Worm (Caenorhabditis elegans): ENCODE measurements around the gene C14C11.1.

Gene C14C11.1

DNA sequence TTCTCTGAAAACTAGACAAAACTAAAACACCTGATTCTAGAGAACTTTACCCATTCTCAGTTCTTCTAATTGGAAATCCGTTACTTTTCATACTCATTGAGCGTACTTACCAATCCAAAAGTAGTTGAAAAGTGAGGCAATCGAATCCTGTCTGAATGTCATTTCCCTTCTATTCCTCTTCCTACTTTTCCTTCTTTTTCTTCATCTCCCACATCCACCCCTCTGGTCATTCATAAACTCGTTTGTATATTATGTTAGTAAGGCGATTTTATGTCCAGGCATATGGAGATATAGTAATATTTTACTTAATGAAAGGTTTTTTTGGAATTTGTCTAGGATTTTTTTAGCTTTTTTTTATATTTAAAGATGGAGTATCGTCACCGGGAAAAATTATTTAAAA lies 44.9 kb downstream of the C14C11.1 start:
- TF ChIP-seq fkh-8 (tag; optimal IDR thresholded peaks at IDR 0.05), result peak; percentile 31
- no peak for TF ChIP-seq efl-1 (optimal IDR thresholded peaks at IDR 0.05)
- peak in 1 of 2 experiments; percentile 81 for TF ChIP-seq efl-1 (GFP tag; optimal IDR thresholded peaks at IDR 0.05 in 1 of 2)
- peak; percentile 32 for TF ChIP-seq nhr-71 (tag; optimal IDR thresholded peaks at IDR 0.05)
- TF ChIP-seq ama-1 (optimal IDR thresholded peaks at IDR 0.05), result no peak
- TF ChIP-seq pag-3 (tag; optimal IDR thresholded peaks at IDR 0.05; ENCODE audit: borderline replicate concordance, insufficient read depth), result no peak
- TF ChIP-seq hlh-4 (tag; optimal IDR thresholded peaks at IDR 0.05), result peak; percentile 77

- TF ChIP-seq unc-130 (tag; optimal IDR thresholded peaks at IDR 0.05) (no peak), lsy-2 (tag; optimal IDR thresholded peaks at IDR 0.05) (peak; percentile 18 to 29), aly-2 (tag; optimal IDR thresholded peaks at IDR 0.05) (no peak), pax-3 (tag; optimal IDR thresholded peaks at IDR 0.05) (no peak), unc-30 (tag; optimal IDR thresholded peaks at IDR 0.05) (no peak), efl-1 (optimal IDR thresholded peaks at IDR 0.05) (peak in 1 of 2 experiments; percentile 9), efl-1 (GFP tag; optimal IDR thresholded peaks at IDR 0.05 in 1 of 2) (peak; percentile 18 to 72), pqm-1 (tag; optimal IDR thresholded peaks at IDR 0.05) (no peak), fos-1 (tag; optimal IDR thresholded peaks at IDR 0.05) (no peak), C16A3.4 (tag; optimal IDR thresholded peaks at IDR 0.05) (no peak)
These were observed 48.8 kb downstream of the C14C11.1 start for ce11 chrV:5712189-5712588.

DNA sequence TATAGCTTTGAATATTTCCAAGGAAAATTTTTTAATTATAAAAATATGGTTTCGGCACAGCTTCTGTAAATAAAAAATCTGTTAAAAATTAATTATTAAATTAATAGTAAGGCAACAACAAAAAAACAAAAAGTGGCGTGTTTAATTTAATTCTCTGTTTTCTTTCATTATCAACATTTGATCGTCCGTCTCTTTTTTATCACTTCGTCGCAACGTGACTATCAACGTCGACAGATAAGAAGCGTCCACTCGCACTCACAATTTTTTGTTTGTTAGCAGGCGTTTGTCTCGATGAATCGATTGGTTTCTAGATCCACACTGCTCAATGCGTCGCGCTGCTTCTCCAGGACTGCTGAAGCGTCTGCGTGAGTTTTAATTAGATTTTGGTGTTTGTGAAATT lies 49.2 kb downstream of the C14C11.1 start, which contains the start of gene gcst-1:
Gene gcst-1, plus strand, starts transcription at position 277 of the 400 bp plus-strand sequence.
- no peak for TF ChIP-seq fkh-8 (tag; optimal IDR thresholded peaks at IDR 0.05)
- TF ChIP-seq jun-1 (tag; optimal IDR thresholded peaks at IDR 0.05), result no peak
- no peak for TF ChIP-seq tlp-1 (tag; optimal IDR thresholded peaks at IDR 0.05)
- no peak for TF ChIP-seq C04F5.9 (tag; optimal IDR thresholded peaks at IDR 0.05)
- no peak for TF ChIP-seq mef-2 (tag; optimal IDR thresholded peaks at IDR 0.05)
- TF ChIP-seq ces-1 (GFP tag; optimal IDR thresholded peaks at IDR 0.05), result no peak
- no peak for TF ChIP-seq alr-1 (tag; optimal IDR thresholded peaks at IDR 0.05; ENCODE audit: borderline replicate concordance)
- TF ChIP-seq lin-15B (tag; optimal IDR thresholded peaks at IDR 0.05), result no peak
- TF ChIP-seq blmp-1 (tag; optimal IDR thresholded peaks at IDR 0.05), result no peak
- no peak for TF ChIP-seq hlh-17 (GFP tag; optimal IDR thresholded peaks at IDR 0.05; ENCODE audit: borderline replicate concordance)
- TF ChIP-seq fkh-10 (GFP tag; optimal IDR thresholded peaks at IDR 0.05), result no peak
- no peak for TF ChIP-seq Y116A8C.19 (tag; optimal IDR thresholded peaks at IDR 0.05; ENCODE audit: borderline replicate concordance)
- TF ChIP-seq vab-15 (tag; optimal IDR thresholded peaks at IDR 0.05), result no peak
- no peak for TF ChIP-seq aha-1 (tag; optimal IDR thresholded peaks at IDR 0.05)
- no peak for TF ChIP-seq hlh-4 (tag; optimal IDR thresholded peaks at IDR 0.05)
- TF ChIP-seq xbp-1 (tag; optimal IDR thresholded peaks at IDR 0.05), result no peak
- TF ChIP-seq egl-13 (tag; optimal IDR thresholded peaks at IDR 0.05), result no peak
- no peak for TF ChIP-seq nhr-47 (tag; optimal IDR thresholded peaks at IDR 0.05)
- TF ChIP-seq efl-3 (GFP tag; optimal IDR thresholded peaks at IDR 0.05), result no peak
- no peak for TF ChIP-seq sup-37 (GFP tag; optimal IDR thresholded peaks at IDR 0.05)
- no peak for TF ChIP-seq nhr-76 (tag; optimal IDR thresholded peaks at IDR 0.05)
- TF ChIP-seq ceh-82 (tag; optimal IDR thresholded peaks at IDR 0.05), result no peak
- peak in 1 of 2 experiments; percentile 40 for TF ChIP-seq mdl-1 (tag; optimal IDR thresholded peaks at IDR 0.05)
- TF ChIP-seq zag-1 (tag; optimal IDR thresholded peaks at IDR 0.05), result no peak
- TF ChIP-seq elt-3 (tag; optimal IDR thresholded peaks at IDR 0.05), result peak in 1 of 6 experiments; percentile 38
- TF ChIP-seq lir-3 (tag; optimal IDR thresholded peaks at IDR 0.05; ENCODE audit: poor library complexity), result no peak
- TF ChIP-seq lin-35 (GFP tag; optimal IDR thresholded peaks at IDR 0.05), result peak in 1 of 2 experiments; percentile 23
- TF ChIP-seq sox-4 (tag; optimal IDR thresholded peaks at IDR 0.05), result no peak
- no peak for TF ChIP-seq isw-1 (GFP tag; IDR thresholded peaks at IDR 0.05)
- TF ChIP-seq pag-3 (tag; optimal IDR thresholded peaks at IDR 0.05; ENCODE audit: borderline replicate concordance, insufficient read depth), result no peak
- no peak for TF ChIP-seq efl-1 (optimal IDR thresholded peaks at IDR 0.05)
- no peak for TF ChIP-seq efl-1 (GFP tag; optimal IDR thresholded peaks at IDR 0.05 in 1 of 2)
- TF ChIP-seq ztf-4 (tag; optimal IDR thresholded peaks at IDR 0.05), result no peak
- no peak for TF ChIP-seq ceh-8 (GFP tag; optimal IDR thresholded peaks at IDR 0.05)
- no peak for TF ChIP-seq irx-1 (tag; optimal IDR thresholded peaks at IDR 0.05)
- peak; percentile 10 for TF ChIP-seq nhr-71 (tag; optimal IDR thresholded peaks at IDR 0.05)
- TF ChIP-seq nhr-11 (tag; optimal IDR thresholded peaks at IDR 0.05), result no peak
- peak; percentile 69 for TF ChIP-seq elt-2 (tag; optimal IDR thresholded peaks at IDR 0.05)

Data from whole organism, L1 larva.